Worm (Caenorhabditis elegans): ENCODE results near the gene Y38H6C.8.

ce11 chrV:20536208-20536607 lies 22.4 kb downstream of the Y38H6C.8 start, which contains the start of gene Y38H6C.15:
- TF ChIP-seq ztf-6 (GFP tag; IDR thresholded peaks at IDR 0.05) (no peak), ceh-58 (GFP tag; IDR thresholded peaks at IDR 0.05) (no peak), sea-2 (GFP tag; IDR thresholded peaks at IDR 0.05) (no peak)

Measured in whole organism, young adult.